Fruit fly (Drosophila melanogaster) whole organism, wandering third instar larva: Measurements from ENCODE around the gene CG33978.

Experiments
- Abd-B ChIP-seq: fragments of >200 bp; optimal IDR thresholded peaks from 2 replicates; lab custom pipeline; 2017; ENCODE audit warnings: missing biosample characterization, missing genetic modification characterization
- CG32264 ChIP-seq: fragments of 200-800 bp; sonication (Bioruptor generic); optimal IDR thresholded peaks from 2 replicates; lab custom pipeline; 2016; ENCODE audit warnings: missing biosample characterization, missing genetic modification characterization
- CG9705 ChIP-seq: fragments of 200-800 bp; sonication (Bioruptor generic); optimal IDR thresholded peaks from 2 replicates; lab custom pipeline; 2018; ENCODE audit warnings: missing biosample characterization, mild to moderate bottlenecking, missing genetic modification characterization
- Dfd ChIP-seq: fragments of >200 bp; optimal IDR thresholded peaks from 2 replicates; lab custom pipeline; 2017; ENCODE audit warnings: missing biosample characterization, missing genetic modification characterization
- Dif ChIP-seq: fragments of 200-275, 200-300 bp; sonication (Bioruptor generic); optimal IDR thresholded peaks from 2 replicates; lab custom pipeline; 2018; ENCODE audit warnings: missing biosample characterization, missing genetic modification characterization; ENCODE audit not compliant: partially characterized antibody
- GATAd ChIP-seq: sonication (Bioruptor generic); optimal IDR thresholded peaks from 2 replicates; lab custom pipeline; 2016; ENCODE audit warnings: missing biosample characterization, missing genetic modification characterization
- HLH106 ChIP-seq: fragments of 200-800 bp; optimal IDR thresholded peaks from 3 replicates; lab custom pipeline; 2019; ENCODE audit warnings: missing biosample characterization, mild to moderate bottlenecking, missing genetic modification characterization, moderate library complexity
- Hnf4 ChIP-seq: fragments of 200-800 bp; sonication (Bioruptor generic); optimal IDR thresholded peaks from 2 replicates; lab custom pipeline; 2016; ENCODE audit warnings: missing biosample characterization, mild to moderate bottlenecking, missing genetic modification characterization
- Hr78 ChIP-seq: fragments of >200 bp; optimal IDR thresholded peaks from 2 replicates; lab custom pipeline; 2017; ENCODE audit warnings: missing biosample characterization, missing genetic modification characterization
- Hr83 ChIP-seq: fragments of 200-300 bp; sonication (Bioruptor generic); optimal IDR thresholded peaks from 2 replicates; lab custom pipeline; 2016; ENCODE audit warnings: missing biosample characterization, mild to moderate bottlenecking, missing genetic modification characterization, moderate library complexity; ENCODE audit not compliant: poor library complexity, severe bottlenecking
- Jra ChIP-seq: sonication (Bioruptor generic); optimal IDR thresholded peaks from 2 replicates; lab custom pipeline; 2016; ENCODE audit warnings: missing biosample characterization, missing genetic modification characterization
- Mio ChIP-seq: sonication (Bioruptor generic); optimal IDR thresholded peaks from 2 replicates; lab custom pipeline; 2016; ENCODE audit warnings: missing biosample characterization, missing genetic modification characterization
- Myc ChIP-seq: fragments of >200 bp; optimal IDR thresholded peaks from 2 replicates; lab custom pipeline; 2017
- N ChIP-seq: fragments of >200 bp; optimal IDR thresholded peaks from 2 replicates; lab custom pipeline; 2018; ENCODE audit warnings: missing biosample characterization, missing external identifiers, missing genetic modification characterization
- Rel ChIP-seq, 2 experiments: fragments of 200-800 bp; sonication (Bioruptor generic) in 1 of 2; optimal IDR thresholded peaks; 2 replicates in 1 of 2; 3 replicates in 1 of 2; lab custom pipeline; 2016 to 2019; ENCODE audit warnings: mild to moderate bottlenecking in 2 of 2, missing biosample characterization in 2 of 2, missing genetic modification characterization in 2 of 2, moderate library complexity in 1 of 2
- Vsx2 ChIP-seq: fragments of 200-300, 225-300 bp; sonication (Bioruptor generic); optimal IDR thresholded peaks from 2 replicates; lab custom pipeline; 2018; ENCODE audit warnings: missing biosample characterization, missing genetic modification characterization; ENCODE audit not compliant: partially characterized antibody
- br ChIP-seq: fragments of 200-800 bp; sonication (Bioruptor generic); optimal IDR thresholded peaks from 2 replicates; lab custom pipeline; 2016; ENCODE audit warnings: missing biosample characterization, missing genetic modification characterization
- brk ChIP-seq: fragments of 200-800 bp; sonication (Bioruptor generic); optimal IDR thresholded peaks from 2 replicates; lab custom pipeline; 2016; ENCODE audit warnings: missing biosample characterization, mild to moderate bottlenecking, missing genetic modification characterization
- dl ChIP-seq, 2 experiments: fragments of 175-275, 200-275 bp in 1 of 2; fragments of 200-275 bp in 1 of 2; sonication (Bioruptor generic); optimal IDR thresholded peaks; lab custom pipeline; 2018; ENCODE audit warnings: mild to moderate bottlenecking in 2 of 2, missing biosample characterization in 2 of 2, missing genetic modification characterization in 2 of 2, moderate library complexity in 2 of 2; ENCODE audit not compliant: partially characterized antibody in 2 of 2, insufficient read depth in 1 of 2
- dsf ChIP-seq: sonication (Bioruptor generic); optimal IDR thresholded peaks from 2 replicates; lab custom pipeline; 2016; ENCODE audit warnings: missing biosample characterization, missing genetic modification characterization, borderline replicate concordance
- ey ChIP-seq: fragments of 200-800 bp; sonication (Bioruptor generic); optimal IDR thresholded peaks from 2 replicates; lab custom pipeline; 2016; ENCODE audit warnings: missing biosample characterization, missing genetic modification characterization
- foxo ChIP-seq, 2 experiments: fragments of 200-800 bp; sonication (Bioruptor generic); optimal IDR thresholded peaks; 2 replicates in 1 of 2; 3 replicates in 1 of 2; lab custom pipeline; 2016 to 2017; ENCODE audit warnings: missing biosample characterization in 2 of 2, missing genetic modification characterization in 2 of 2
- fru ChIP-seq: fragments of 200-800 bp; sonication (Bioruptor generic); optimal IDR thresholded peaks from 3 replicates; lab custom pipeline; 2016; ENCODE audit warnings: missing biosample characterization, mild to moderate bottlenecking, missing genetic modification characterization
- h ChIP-seq: fragments of 200-800 bp; sonication (Bioruptor generic); optimal IDR thresholded peaks from 3 replicates; lab custom pipeline; 2016; ENCODE audit warnings: missing biosample characterization, mild to moderate bottlenecking, missing genetic modification characterization
- lola ChIP-seq: fragments of >200 bp; optimal IDR thresholded peaks from 2 replicates; lab custom pipeline; 2017; ENCODE audit warnings: missing biosample characterization, missing genetic modification characterization
- pan ChIP-seq: fragments of >200 bp; optimal IDR thresholded peaks from 2 replicates; lab custom pipeline; 2017
- psq ChIP-seq: fragments of 200-800 bp; sonication (Bioruptor generic); optimal IDR thresholded peaks from 3 replicates; lab custom pipeline; 2017; ENCODE audit warnings: missing biosample characterization, mild to moderate bottlenecking, missing genetic modification characterization, moderate library complexity
- rgr ChIP-seq: fragments of 200-800 bp; sonication (Bioruptor generic); optimal IDR thresholded peaks from 3 replicates; lab custom pipeline; 2016; ENCODE audit warnings: missing biosample characterization, mild to moderate bottlenecking, missing genetic modification characterization
- sage ChIP-seq: fragments of 200-800 bp; sonication (Bioruptor generic); optimal IDR thresholded peaks from 2 replicates; lab custom pipeline; 2016; ENCODE audit warnings: missing biosample characterization, mild to moderate bottlenecking, missing genetic modification characterization
- sv ChIP-seq: fragments of 200-800 bp; sonication (Bioruptor generic); optimal IDR thresholded peaks from 3 replicates; lab custom pipeline; 2016; ENCODE audit warnings: missing biosample characterization, missing genetic modification characterization
- usp ChIP-seq: fragments of >200 bp; optimal IDR thresholded peaks from 2 replicates; lab custom pipeline; 2017; ENCODE audit warnings: missing biosample characterization, missing genetic modification characterization
- woc ChIP-seq: sonication (Bioruptor generic); optimal IDR thresholded peaks from 2 replicates; lab custom pipeline; 2016; ENCODE audit warnings: missing biosample characterization, mild to moderate bottlenecking, missing genetic modification characterization

CG33978 gene

dm6 chr4:179062-179919 lies 3.9 kb upstream of the CG33978 start, which contains the start of gene Arl4:
Arl4 (minus strand) TSS chr4:179389.
- TF ChIP-seq rgr (GFP tag; lab: Kevin White, UChicago) (no peak), lola (GFP tag; lab: Kevin White, UChicago) (peak; percentile 24), N (GFP tag; lab: Kevin White, UChicago) (peak; percentile 100), Myc (lab: Kevin White, UChicago) (peak; percentile 48), woc (GFP tag; lab: Kevin White, UChicago) (peak; percentile 81), Hr78 (GFP tag; lab: Kevin White, UChicago) (peak; percentile 92), Rel (GFP tag; optimal IDR thresholded peaks at IDR 0.05; lab: Kevin White, UChicago) (no peak), Rel (tag; optimal IDR thresholded peaks at IDR 0.05; lab: Kevin White, UChicago) (no peak)

DNA sequence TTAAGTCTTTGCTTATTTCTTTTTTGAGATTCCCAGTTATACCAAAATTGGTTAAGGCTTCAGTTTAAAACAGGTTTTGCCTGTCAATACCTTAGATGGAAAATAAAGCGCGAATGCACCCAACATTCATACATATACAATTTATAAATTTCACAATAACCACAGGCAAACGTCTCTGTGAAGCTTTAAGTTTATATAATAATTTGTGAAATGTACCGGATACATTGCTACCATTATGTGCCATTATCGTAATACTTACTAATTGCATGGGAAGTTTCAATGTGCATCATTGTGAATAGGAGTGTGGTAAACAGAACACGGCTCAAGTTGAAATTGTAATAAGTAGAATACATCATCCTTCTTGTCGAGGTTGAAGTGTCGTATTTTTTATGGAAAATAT lies 913 bp downstream of the CG33978 start:
- TF ChIP-seq N (GFP tag; lab: Kevin White, UChicago) (no peak), psq (GFP tag; lab: Kevin White, UChicago) (no peak), Hr83 (GFP tag; lab: Kevin White, UChicago) (no peak), Abd-B (GFP tag; lab: Kevin White, UChicago) (no peak), br (no peak), dl (GFP tag; optimal IDR thresholded peaks at IDR 0.05; lab: Kevin White, UChicago; ENCODE audit: insufficient read depth in 1 of 2, partially characterized antibody in 2 of 2) (no peak), HLH106 (no peak)

DNA sequence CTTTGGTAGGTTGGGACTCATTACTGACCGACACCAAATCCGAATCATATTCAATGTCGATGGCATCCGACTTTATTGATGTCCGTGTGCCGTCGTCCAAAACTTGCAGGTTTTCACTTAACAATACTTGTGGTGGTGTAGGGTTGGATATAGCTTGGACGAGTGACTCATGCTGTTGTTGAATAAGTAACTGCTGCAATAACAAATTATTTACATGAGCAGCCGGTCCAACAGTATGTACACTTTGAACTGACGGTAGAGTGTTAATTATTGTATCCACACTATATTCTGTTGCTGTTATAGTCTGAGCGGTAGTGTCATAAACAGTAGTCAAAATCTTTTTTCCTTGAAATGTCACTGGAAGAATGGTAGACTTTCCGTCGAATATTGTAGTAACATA lies 7.9 kb downstream of the CG33978 start:
- no peak for TF ChIP-seq HLH106
- no peak for TF ChIP-seq rgr (GFP tag; lab: Kevin White, UChicago)
- no peak for TF ChIP-seq CG32264 (GFP tag; lab: Kevin White, UChicago)
- no peak for TF ChIP-seq Abd-B (GFP tag; lab: Kevin White, UChicago)
- no peak for TF ChIP-seq sv (GFP tag; lab: Kevin White, UChicago)
- TF ChIP-seq Hr83 (GFP tag; lab: Kevin White, UChicago): no peak
- no peak for TF ChIP-seq sage (GFP tag; lab: Kevin White, UChicago)
- TF ChIP-seq pan (lab: Kevin White, UChicago): no peak
- TF ChIP-seq N (GFP tag; lab: Kevin White, UChicago): no peak
- no peak for TF ChIP-seq Hnf4 (GFP tag; lab: Kevin White, UChicago)
- TF ChIP-seq Jra (GFP tag; lab: Kevin White, UChicago): no peak
- no peak for TF ChIP-seq dsf
- TF ChIP-seq brk (GFP tag; lab: Kevin White, UChicago): no peak
- no peak for TF ChIP-seq usp
- TF ChIP-seq foxo (GFP tag; optimal IDR thresholded peaks at IDR 0.05; lab: Kevin White, UChicago): no peak
- TF ChIP-seq psq (GFP tag; lab: Kevin White, UChicago): no peak
- no peak for TF ChIP-seq fru (GFP tag; lab: Kevin White, UChicago)
- no peak for TF ChIP-seq Dif
- no peak for TF ChIP-seq Mio (GFP tag; lab: Kevin White, UChicago)

- TF ChIP-seq Dfd (peak; percentile 93), Vsx2 (GFP tag; lab: Kevin White, UChicago) (no peak)
- TF ChIP-seq, all 38 proteins: peak for 1
Observed at dm6 chr4:165159-165558, 10.3 kb downstream of the CG33978 start.

- TF ChIP-seq woc (GFP tag; lab: Kevin White, UChicago): no peak
- TF ChIP-seq fru (GFP tag; lab: Kevin White, UChicago): peak; percentile 80
- no peak for TF ChIP-seq pan (lab: Kevin White, UChicago)
Observed at dm6 chr4:155977-156376, 19.5 kb downstream of the CG33978 start, which contains the start of gene CG31997. CG31997 (minus strand) TSS chr4:156060.

- no peak for TF ChIP-seq h (GFP tag; lab: Kevin White, UChicago)
- no peak for TF ChIP-seq GATAd
- no peak for TF ChIP-seq ey (GFP tag; lab: Kevin White, UChicago)
- TF ChIP-seq sage (GFP tag; lab: Kevin White, UChicago): no peak
- no peak for TF ChIP-seq psq (GFP tag; lab: Kevin White, UChicago)
- no peak for TF ChIP-seq HLH106
- no peak for TF ChIP-seq sv (GFP tag; lab: Kevin White, UChicago)
- no peak for TF ChIP-seq fru (GFP tag; lab: Kevin White, UChicago)
- no peak for TF ChIP-seq Abd-B (GFP tag; lab: Kevin White, UChicago)
- no peak for TF ChIP-seq brk (GFP tag; lab: Kevin White, UChicago)
- no peak for TF ChIP-seq Jra (GFP tag; lab: Kevin White, UChicago)
- no peak for TF ChIP-seq CG9705 (GFP tag; lab: Kevin White, UChicago)
- no peak for TF ChIP-seq br
- TF ChIP-seq Hnf4 (GFP tag; lab: Kevin White, UChicago): no peak
Observed at dm6 chr4:150453-150852, 25.0 kb downstream of the CG33978 start, which contains the start of gene CG32006. CG32006 (plus strand) TSS chr4:150764.
